Worm (Caenorhabditis elegans) whole organism, dauer: Measurements from ENCODE around the gene ZK262.19.
"Not testable (repeated sequence)": the region's sequence is repeated elsewhere in the genome, so short reads cannot be mapped to it uniquely, and the experiment has no call there.

Experiments used
- unc-62 ChIP-seq: sonication (generic microtip); optimal IDR thresholded peaks from 2 replicates; lab custom pipeline; 2017; ENCODE audit warnings: missing biosample characterization, missing genetic modification reagents, missing genetic modification characterization

Gene ZK262.19

DNA sequence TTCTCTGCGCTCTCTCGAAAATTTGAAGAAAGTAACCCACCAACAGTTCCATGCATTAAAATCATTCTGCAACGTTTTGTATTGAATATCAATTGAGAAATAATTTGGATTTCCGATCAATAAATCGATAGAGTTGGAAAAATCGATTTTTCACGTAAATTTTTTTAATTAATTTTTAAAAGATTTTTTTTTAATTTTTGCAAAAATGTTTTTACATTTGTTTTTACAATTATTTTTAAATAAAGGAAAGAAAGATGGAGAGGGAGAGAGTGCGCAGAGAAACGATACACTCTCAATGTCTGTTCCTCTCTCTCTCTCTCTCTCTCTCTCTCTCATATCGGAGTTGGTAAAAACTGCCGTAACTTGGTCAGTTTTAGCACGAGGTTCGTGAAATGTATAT, at the start of gene ZK262.19:
Gene ZK262.19 (minus strand): TSS at position 101 of the 400 bp plus-strand sequence.
- TF ChIP-seq unc-62 (GFP tag; lab: Kevin White, UChicago) = no peak

- TF ChIP-seq unc-62 (GFP tag; lab: Kevin White, UChicago) = no peak
Measured at ce11 chrV:18474223-18474622, 48.8 kb upstream of the ZK262.19 start, which contains the start of gene srh-181. TSS of gene srh-181 (plus strand) at chrV:18474523.

DNA sequence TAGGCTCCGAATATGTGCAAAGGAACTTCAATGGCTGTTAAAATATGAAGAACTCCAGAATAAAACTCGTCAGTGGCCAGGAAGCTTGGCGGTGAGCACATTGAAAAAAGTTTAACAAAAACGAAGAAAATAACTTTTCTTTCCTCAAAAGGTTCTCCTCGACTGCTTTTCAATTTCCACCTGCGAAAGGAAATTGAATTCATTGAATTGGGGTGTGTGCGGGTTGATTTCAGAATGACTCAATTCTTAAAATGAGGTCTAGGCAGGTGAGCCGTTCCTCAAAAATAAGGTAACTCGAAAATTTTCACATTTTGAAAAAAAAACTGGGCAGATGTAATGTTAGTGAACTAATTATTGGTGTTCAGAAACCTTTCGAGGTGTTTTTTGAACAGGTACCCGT, 48.0 kb upstream of the ZK262.19 start, which contains the start of gene srh-182:
Gene srh-182 (minus strand): TSS at position 101 of the 400 bp plus-strand sequence.
- no peak for TF ChIP-seq unc-62 (GFP tag; lab: Kevin White, UChicago)

- no peak for TF ChIP-seq unc-62 (GFP tag; lab: Kevin White, UChicago)
Measured at ce11 chrV:18468097-18468496, 42.7 kb upstream of the ZK262.19 start, which contains the start of gene ZK228.13. TSS of gene ZK228.13 (minus strand) at chrV:18468197.

DNA sequence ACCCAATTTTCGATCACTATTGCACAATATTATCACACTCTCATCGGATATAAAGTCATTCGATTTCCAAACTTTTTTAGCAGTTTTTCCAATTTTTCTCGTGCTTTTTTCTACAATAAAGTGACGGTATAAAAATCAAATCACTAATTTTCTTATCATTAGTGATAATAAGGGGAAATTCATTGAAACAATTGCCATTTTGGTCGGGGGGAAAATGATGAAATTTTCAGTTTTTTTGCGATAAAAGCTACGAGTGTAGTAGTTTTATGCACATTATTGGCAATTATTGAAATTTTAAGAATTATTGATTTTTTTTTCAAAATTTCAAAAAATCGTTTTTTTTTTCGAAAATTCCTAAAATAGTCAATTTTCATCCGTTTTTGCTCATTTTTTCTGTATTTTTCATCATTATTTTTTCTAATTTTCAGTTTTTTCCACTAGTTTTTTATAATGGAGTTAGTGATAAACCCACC, 37.0 kb upstream of the ZK262.19 start, which contains the start of gene ZK228.4:
Gene ZK228.4 (plus strand): TSS at position 423 of the 473 bp plus-strand sequence.
- no peak for TF ChIP-seq unc-62 (GFP tag; lab: Kevin White, UChicago)

- no peak for TF ChIP-seq unc-62 (GFP tag; lab: Kevin White, UChicago)
Measured at ce11 chrV:18461200-18461728, 35.8 kb upstream of the ZK262.19 start, which contains the start of gene ZK228.3. TSS of gene ZK228.3 (minus strand) at chrV:18461250.

- no peak for TF ChIP-seq unc-62 (GFP tag; lab: Kevin White, UChicago)
Measured at ce11 chrV:18456574-18456973, 31.1 kb upstream of the ZK262.19 start, which contains the start of gene ZK228.10. TSS of gene ZK228.10 (plus strand) at chrV:18456874.

DNA sequence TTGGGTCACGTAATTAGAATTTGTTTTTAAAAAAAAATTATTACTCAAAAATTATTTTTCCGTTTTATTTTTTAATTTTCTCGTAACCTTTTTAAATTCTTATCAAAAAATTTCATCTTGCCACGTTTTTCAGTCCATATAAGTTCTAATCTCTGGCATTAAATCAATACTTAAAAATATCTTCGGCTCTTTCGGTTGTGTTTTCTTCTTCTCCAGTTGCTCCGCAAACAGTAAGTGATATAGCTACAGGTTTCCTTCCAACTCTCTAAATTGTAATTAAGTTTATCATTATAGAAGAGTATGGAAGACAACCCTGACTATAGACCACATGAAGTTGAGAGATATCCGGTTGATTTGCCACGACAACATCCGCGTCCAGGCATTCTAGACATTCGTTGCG, 18.7 kb upstream of the ZK262.19 start, which contains the start of gene ZK228.1:
Gene ZK228.1 (plus strand): TSS at position 301 of the 400 bp plus-strand sequence.
- TF ChIP-seq unc-62 (GFP tag; lab: Kevin White, UChicago) = no peak

ce11 chrV:18439469-18439868, 14.0 kb upstream of the ZK262.19 start, which contains the start of gene ZK262.9:
TSS of gene ZK262.9 (plus strand) at chrV:18439769.
- not testable (repeated sequence) for TF ChIP-seq unc-62 (GFP tag; lab: Kevin White, UChicago)

DNA sequence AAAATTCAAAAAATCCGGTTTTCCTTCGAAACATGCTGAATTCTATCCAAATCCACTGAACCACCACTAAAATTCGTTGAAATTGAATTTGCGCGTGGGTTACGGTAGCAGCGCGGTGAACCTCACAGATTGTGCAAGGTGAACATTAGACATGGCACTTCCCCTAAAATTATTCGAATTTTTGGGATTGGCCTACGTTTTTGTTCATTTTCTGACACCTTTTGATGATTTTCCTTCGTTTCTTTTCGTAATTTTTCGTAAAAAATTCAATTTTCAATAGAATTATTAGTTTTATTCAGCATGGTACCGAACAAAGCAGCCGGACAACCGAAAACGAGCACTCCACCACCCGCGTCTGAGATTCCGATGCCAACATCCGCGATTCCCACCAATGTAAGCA, 12.6 kb upstream of the ZK262.19 start, which contains the start of gene ZK262.8:
Gene ZK262.8 (plus strand): TSS at position 301 of the 400 bp plus-strand sequence.
- no peak for TF ChIP-seq unc-62 (GFP tag; lab: Kevin White, UChicago)

DNA sequence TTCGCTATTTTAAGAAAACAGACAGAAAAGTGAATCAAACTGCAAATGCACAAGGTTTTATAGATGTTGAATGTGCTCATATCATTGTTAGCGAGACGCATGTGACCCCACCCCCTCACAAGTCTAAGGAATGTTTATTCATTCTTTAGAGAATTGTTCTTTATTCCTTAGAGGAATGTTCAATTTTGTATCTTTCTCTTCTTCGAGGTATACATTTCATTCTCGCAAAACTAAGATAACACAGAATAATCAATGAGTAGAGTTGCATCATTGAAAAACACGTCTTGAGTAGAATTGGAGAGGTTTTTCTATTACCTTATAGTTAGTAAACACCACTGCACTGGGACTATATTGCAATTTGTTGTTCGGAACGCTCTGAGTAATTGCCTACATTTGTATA, 9.5 kb upstream of the ZK262.19 start, which contains the start of gene ZK262.20:
Gene ZK262.20 (minus strand): TSS at position 101 of the 400 bp plus-strand sequence.
- no peak for TF ChIP-seq unc-62 (GFP tag; lab: Kevin White, UChicago)

DNA sequence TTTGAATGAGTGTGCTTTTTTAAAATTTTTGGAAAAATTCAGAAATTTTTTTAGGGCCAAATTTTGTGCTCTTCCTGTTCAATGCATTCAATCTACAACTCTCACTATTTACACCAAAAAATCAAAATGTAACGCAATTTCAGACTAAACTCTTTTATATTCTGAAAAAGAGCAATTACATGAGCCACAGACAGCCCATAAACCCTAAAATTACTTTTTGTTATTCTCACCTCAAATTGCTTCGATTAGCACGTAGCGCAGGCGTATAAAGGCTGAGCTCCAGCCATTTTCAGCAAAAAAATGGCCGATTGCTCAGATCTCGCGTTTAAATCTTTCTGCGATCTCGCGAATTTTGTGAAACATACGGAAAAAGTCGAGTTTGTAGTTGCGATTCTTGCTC, 6.0 kb upstream of the ZK262.19 start, which contains the start of gene srw-82:
Gene srw-82 (plus strand): TSS at position 301 of the 400 bp plus-strand sequence.
- no peak for TF ChIP-seq unc-62 (GFP tag; lab: Kevin White, UChicago)

ce11 chrV:18430826-18431225, 5.4 kb upstream of the ZK262.19 start:
- TF ChIP-seq unc-62 (GFP tag; lab: Kevin White, UChicago) = no peak

- no peak for TF ChIP-seq unc-62 (GFP tag; lab: Kevin White, UChicago)
Measured at ce11 chrV:18426280-18426679, 836 bp upstream of the ZK262.19 start, which contains the start of gene srw-83. TSS of gene srw-83 (plus strand) at chrV:18426580.

DNA sequence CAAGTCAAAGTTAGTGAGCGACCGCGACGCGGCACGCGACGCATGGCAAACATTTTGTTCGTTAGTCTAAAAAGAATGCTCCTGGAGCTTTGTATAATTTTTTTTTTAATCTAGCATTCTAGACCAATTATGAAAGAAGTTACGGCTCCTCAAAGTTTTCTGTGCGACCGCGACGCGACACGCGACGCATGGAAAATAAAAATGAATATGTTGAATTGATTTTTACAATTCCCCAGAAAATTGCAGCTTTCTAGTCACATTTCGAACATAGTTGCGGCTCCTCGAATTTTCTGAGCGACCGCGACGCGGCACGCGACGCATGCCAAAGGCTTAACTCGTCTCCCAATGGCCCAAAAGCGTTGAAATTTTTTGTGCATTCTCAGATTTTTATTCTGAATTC, 973 bp downstream of the ZK262.19 start, which contains the start of gene ZK262.4:
Gene ZK262.4 (minus strand): TSS at position 101 of the 400 bp plus-strand sequence.
- no peak for TF ChIP-seq unc-62 (GFP tag; lab: Kevin White, UChicago)

DNA sequence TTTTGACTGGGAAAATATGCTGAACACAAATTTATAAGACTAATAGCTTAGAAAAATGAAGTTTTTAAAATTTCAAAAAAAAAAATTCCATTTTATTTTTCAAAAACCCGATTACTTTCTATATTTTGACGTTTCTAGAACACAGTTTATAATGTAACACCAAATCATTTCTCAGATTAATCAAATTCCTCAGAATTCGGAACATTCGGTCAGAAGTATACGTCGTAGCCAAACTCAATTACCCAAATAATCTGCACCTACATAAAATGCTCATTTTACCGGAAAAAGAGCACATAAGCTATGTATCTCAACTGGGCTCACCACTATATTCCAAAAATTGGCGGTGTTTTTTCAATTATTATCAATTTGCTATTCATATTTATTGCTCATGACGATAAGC, 4.6 kb downstream of the ZK262.19 start, which contains the start of gene srj-26:
Gene srj-26 (plus strand): TSS at position 301 of the 400 bp plus-strand sequence.
- TF ChIP-seq unc-62 (GFP tag; lab: Kevin White, UChicago) = no peak
